Worm (Caenorhabditis elegans) whole organism, early embryonic: ENCODE measurements around the gene R52.4.

Experiments
- ama-1 ChIP-seq: fragments of 150-350 bp; optimal IDR thresholded peaks from 2 replicates; lab custom pipeline; 2014
- hnd-1 ChIP-seq: sonication (generic microtip); optimal IDR thresholded peaks from 2 replicates; lab custom pipeline; 2016; ENCODE audit warnings: missing genetic modification characterization, missing compliant biosample characterization

ce11 chrII:2152455-2152854 lies 44.3 kb upstream of the R52.4 start:
- TF ChIP-seq hnd-1 (tag; lab: Kevin White, UChicago) (no peak), ama-1 (lab: Kevin White, UChicago) (no peak)
